Fruit fly (Drosophila melanogaster) whole organism, prepupa: ENCODE results near the gene Pak.

Experiments used
- CG10669 ChIP-seq: fragments of 200-800 bp; sonication (Bioruptor generic); optimal IDR thresholded peaks from 3 replicates; lab custom pipeline; 2018; ENCODE audit warnings: missing biosample characterization, mild to moderate bottlenecking, missing genetic modification characterization, moderate library complexity
- CG11902 ChIP-seq: fragments of 200-800 bp; sonication (Bioruptor generic); optimal IDR thresholded peaks from 3 replicates; lab custom pipeline; 2016; ENCODE audit warnings: missing biosample characterization, missing genetic modification characterization
- CG1621 ChIP-seq: fragments of 200-800 bp; sonication (Bioruptor generic); optimal IDR thresholded peaks from 3 replicates; lab custom pipeline; 2018; ENCODE audit warnings: missing biosample characterization, mild to moderate bottlenecking, missing genetic modification characterization
- CG16779 ChIP-seq: fragments of 200-800 bp; sonication (Bioruptor generic); optimal IDR thresholded peaks from 3 replicates; lab custom pipeline; 2017; ENCODE audit warnings: missing biosample characterization, mild to moderate bottlenecking, missing genetic modification characterization
- CG3032 ChIP-seq: fragments of 200-800 bp; optimal IDR thresholded peaks from 2 replicates; lab custom pipeline; 2019; ENCODE audit warnings: missing biosample characterization, mild to moderate bottlenecking, missing genetic modification characterization, moderate library complexity
- CG31627 ChIP-seq: fragments of 200-800 bp; sonication (Bioruptor generic); optimal IDR thresholded peaks from 3 replicates; lab custom pipeline; 2016; ENCODE audit warnings: missing biosample characterization, missing genetic modification characterization
- CG34406 ChIP-seq: fragments of 200-800 bp; sonication (Bioruptor generic); optimal IDR thresholded peaks from 3 replicates; lab custom pipeline; 2016; ENCODE audit warnings: missing biosample characterization, missing genetic modification characterization
- CG6808 ChIP-seq: fragments of 200-800 bp; sonication (Bioruptor generic); optimal IDR thresholded peaks from 3 replicates; lab custom pipeline; 2017; ENCODE audit warnings: missing biosample characterization, missing genetic modification characterization, mild to moderate bottlenecking, moderate library complexity, missing genetic modification reagents
- CG8119 ChIP-seq: fragments of 200-800 bp; sonication (Bioruptor generic); IDR thresholded peaks from 3 replicates; pipeline ENCODE4 v1.3.6; 2022; ENCODE audit warnings: missing biosample characterization, missing genetic modification characterization
- Eip78C ChIP-seq: fragments of 200-800 bp; sonication (Bioruptor generic); peaks from one replicate; lab custom pipeline; 2016; ENCODE audit warnings: missing biosample characterization, missing genetic modification characterization
- Eip93F ChIP-seq: fragments of 200-800 bp; sonication (Bioruptor generic); optimal IDR thresholded peaks from 2 replicates; lab custom pipeline; 2016; ENCODE audit warnings: missing biosample characterization, mild to moderate bottlenecking, missing genetic modification characterization
- Ets21C ChIP-seq: fragments of 200-800 bp; sonication (Bioruptor generic); optimal IDR thresholded peaks from 3 replicates; lab custom pipeline; 2016; ENCODE audit warnings: missing biosample characterization, missing genetic modification characterization
- Ets96B ChIP-seq: fragments of 200-800 bp; optimal IDR thresholded peaks from 2 replicates; lab custom pipeline; 2019; ENCODE audit warnings: missing biosample characterization, mild to moderate bottlenecking, missing genetic modification characterization, moderate library complexity
- Hr4 ChIP-seq: fragments of 200-800 bp; sonication (Bioruptor generic); optimal IDR thresholded peaks from 3 replicates; lab custom pipeline; 2016; ENCODE audit warnings: missing biosample characterization, missing genetic modification characterization
- Met ChIP-seq: fragments of 200-800 bp; sonication (Bioruptor generic); optimal IDR thresholded peaks from 3 replicates; lab custom pipeline; 2016; ENCODE audit warnings: missing biosample characterization, missing genetic modification characterization
- OdsH ChIP-seq: fragments of 200-800 bp; sonication (Bioruptor generic); optimal IDR thresholded peaks from 3 replicates; lab custom pipeline; 2016; ENCODE audit warnings: missing biosample characterization, missing genetic modification characterization
- Smox ChIP-seq: fragments of 200-800 bp; sonication (Bioruptor generic); optimal IDR thresholded peaks from 3 replicates; lab custom pipeline; 2016; ENCODE audit warnings: missing biosample characterization, missing genetic modification characterization
- Sox102F ChIP-seq: fragments of 200-800 bp; sonication (Bioruptor generic); optimal IDR thresholded peaks from 2 replicates; lab custom pipeline; 2016; ENCODE audit warnings: missing biosample characterization, mild to moderate bottlenecking, missing genetic modification characterization
- Sox14 ChIP-seq: fragments of 200-800 bp; sonication (Bioruptor generic); optimal IDR thresholded peaks from 3 replicates; lab custom pipeline; 2016; ENCODE audit warnings: missing biosample characterization, missing genetic modification characterization
- acj6 ChIP-seq: fragments of 200-800 bp; sonication (Bioruptor generic); optimal IDR thresholded peaks from 3 replicates; lab custom pipeline; 2016; ENCODE audit warnings: missing biosample characterization, missing genetic modification characterization
- cyc ChIP-seq: fragments of 200-800 bp; sonication (Bioruptor generic); optimal IDR thresholded peaks from 3 replicates; lab custom pipeline; 2016; ENCODE audit warnings: missing biosample characterization, missing genetic modification characterization
- eg ChIP-seq: fragments of 200-800 bp; sonication (Bioruptor generic); IDR thresholded peaks from 3 replicates; pipeline ENCODE4 v1.3.6; 2022; ENCODE audit warnings: missing biosample characterization, missing genetic modification characterization
- esn ChIP-seq: fragments of 200-800 bp; sonication (Bioruptor generic); optimal IDR thresholded peaks from 2 replicates; lab custom pipeline; 2016; ENCODE audit warnings: missing biosample characterization, mild to moderate bottlenecking, missing genetic modification characterization, moderate library complexity
- fd59A ChIP-seq: fragments of 200-800 bp; sonication (Bioruptor generic); optimal IDR thresholded peaks from 2 replicates; lab custom pipeline; 2017; ENCODE audit warnings: missing biosample characterization, mild to moderate bottlenecking, missing genetic modification characterization, missing genetic modification reagents
- fd85E ChIP-seq: fragments of 200-800 bp; sonication (Bioruptor generic); optimal IDR thresholded peaks from 3 replicates; lab custom pipeline; 2016; ENCODE audit warnings: missing biosample characterization, missing genetic modification characterization
- fkh ChIP-seq: fragments of 200-800 bp; sonication (Bioruptor generic); optimal IDR thresholded peaks from 3 replicates; lab custom pipeline; 2017; ENCODE audit warnings: missing biosample characterization, mild to moderate bottlenecking, missing genetic modification characterization, moderate library complexity
- net ChIP-seq: fragments of 200-800 bp; sonication (Bioruptor generic); optimal IDR thresholded peaks from 3 replicates; lab custom pipeline; 2016; ENCODE audit warnings: missing biosample characterization, missing genetic modification characterization
- spab ChIP-seq: fragments of 200-800 bp; sonication (Bioruptor generic); optimal IDR thresholded peaks from 2 replicates; lab custom pipeline; 2017; ENCODE audit warnings: missing biosample characterization, mild to moderate bottlenecking, missing genetic modification characterization, missing genetic modification reagents
- ss ChIP-seq, 2 experiments: fragments of 200-800 bp; sonication (Bioruptor generic); optimal IDR thresholded peaks; 2 replicates in 1 of 2; 3 replicates in 1 of 2; lab custom pipeline; 2017 to 2018; ENCODE audit warnings: mild to moderate bottlenecking in 2 of 2, missing biosample characterization in 2 of 2, missing genetic modification characterization in 2 of 2, moderate library complexity in 1 of 2
- topi ChIP-seq: fragments of 200-800 bp; sonication (Bioruptor generic); optimal IDR thresholded peaks from 3 replicates; lab custom pipeline; 2016; ENCODE audit warnings: missing biosample characterization, missing genetic modification characterization
- vri ChIP-seq: fragments of 200-800 bp; sonication (Bioruptor generic); optimal IDR thresholded peaks from 3 replicates; lab custom pipeline; 2016; ENCODE audit warnings: missing biosample characterization, mild to moderate bottlenecking, missing genetic modification characterization

Gene Pak

DNA sequence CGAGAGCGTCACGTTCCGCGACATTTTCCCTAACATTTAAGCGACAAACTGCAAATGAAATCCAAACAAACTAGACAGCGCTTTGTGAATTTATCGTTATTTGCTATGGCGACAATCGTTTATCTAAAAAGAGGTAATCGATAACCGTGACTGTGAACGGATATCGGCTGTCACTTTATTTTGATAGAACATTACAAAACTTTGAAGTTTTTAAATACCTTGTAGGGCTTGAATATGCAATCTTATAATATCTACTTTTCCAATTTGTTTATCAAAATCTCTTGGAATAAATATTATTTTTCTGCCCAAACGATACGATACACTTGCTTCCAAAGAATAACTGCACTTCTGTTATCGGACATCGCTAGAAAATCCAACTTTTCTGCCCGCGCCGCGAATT lies 29.4 kb downstream of the Pak start, which contains the start of the genes CG1024 and TfIIFalpha:
Gene CG1024, minus strand, starts transcription at position 200 of the 400 bp plus-strand sequence.
Gene TfIIFalpha, plus strand, starts transcription at position 339 of the 400 bp plus-strand sequence.
- TF ChIP-seq esn (peak; percentile 41), CG31627 (GFP tag; lab: Kevin White, UChicago) (no peak), fkh (GFP tag; lab: Kevin White, UChicago) (no peak), Sox14 (GFP tag; lab: Kevin White, UChicago) (peak; percentile 10), Ets96B (tag; lab: Kevin White, UChicago) (no peak), Smox (no peak), Hr4 (GFP tag; lab: Kevin White, UChicago) (no peak), cyc (GFP tag; lab: Kevin White, UChicago) (peak; percentile 4), CG16779 (no peak), spab (GFP tag; lab: Kevin White, UChicago) (no peak), CG34406 (GFP tag; lab: Kevin White, UChicago) (no peak), CG3032 (peak; percentile 22)

DNA sequence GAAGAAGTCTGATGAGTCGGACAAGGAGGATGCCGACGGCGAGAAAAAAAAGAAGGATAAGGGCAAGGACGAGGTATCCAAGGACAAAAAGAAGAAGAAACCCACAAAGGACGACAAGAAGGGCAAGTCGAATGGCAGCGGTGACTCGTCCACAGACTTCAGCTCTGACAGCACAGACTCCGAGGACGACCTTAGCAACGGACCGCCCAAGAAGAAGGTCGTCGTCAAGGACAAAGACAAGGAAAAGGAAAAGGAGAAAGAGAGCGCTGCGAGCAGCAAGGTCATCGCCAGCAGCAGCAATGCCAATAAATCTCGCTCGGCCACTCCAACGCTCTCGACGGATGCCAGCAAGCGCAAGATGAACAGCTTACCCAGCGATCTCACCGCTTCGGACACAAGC lies 31.1 kb downstream of the Pak start:
- TF ChIP-seq eg (GFP tag; lab: Robert Waterston, UW) (no peak), Hr4 (GFP tag; lab: Kevin White, UChicago) (no peak), Sox14 (GFP tag; lab: Kevin White, UChicago) (no peak), CG1621 (no peak), fd85E (GFP tag; lab: Kevin White, UChicago) (no peak)

DNA sequence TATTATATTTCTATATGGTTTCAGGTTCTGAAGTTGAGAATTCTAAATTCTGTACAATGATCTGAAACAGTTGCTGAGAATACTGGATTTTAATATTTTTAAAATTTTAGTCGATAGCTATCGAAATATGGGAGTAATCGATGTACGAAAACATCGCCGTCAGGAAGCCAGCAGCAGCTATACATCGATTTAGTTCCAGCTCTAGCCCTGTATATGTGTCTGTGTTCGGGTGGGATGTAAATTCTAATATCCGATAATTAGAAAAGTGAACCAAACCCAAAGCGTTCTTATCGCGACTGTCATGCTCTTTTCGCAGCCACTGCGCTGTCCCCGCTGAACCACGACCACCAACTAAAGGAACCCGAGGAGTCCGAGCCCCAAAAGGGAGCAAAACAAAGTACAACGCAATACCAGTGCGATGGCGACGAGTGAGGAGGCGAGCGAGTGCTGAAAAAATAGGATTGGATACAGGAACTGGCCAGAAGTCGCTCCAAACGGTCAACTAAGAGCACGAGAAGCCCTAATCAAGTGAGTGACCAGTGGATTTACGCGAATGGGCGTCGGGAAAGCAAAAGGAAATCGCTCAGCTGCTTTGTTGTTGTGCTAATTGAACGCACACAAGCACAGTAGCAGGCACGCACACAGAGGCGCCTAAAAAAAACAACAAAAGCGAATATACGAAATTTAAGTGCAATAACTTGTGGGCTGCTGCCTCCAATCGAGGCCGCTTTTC lies 32.2 kb downstream of the Pak start, which contains the start of gene gzl:
Gene gzl, plus strand, starts transcription at position 182 of the 733 bp plus-strand sequence.
- peak; percentile 13 for TF ChIP-seq Sox14 (GFP tag; lab: Kevin White, UChicago)
- TF ChIP-seq esn, result peak; percentile 1
- TF ChIP-seq OdsH (GFP tag; lab: Kevin White, UChicago), result no peak
- peak in 1 of 2 experiments; percentile 46 for TF ChIP-seq ss (GFP tag; optimal IDR thresholded peaks at IDR 0.05; lab: Kevin White, UChicago)

DNA sequence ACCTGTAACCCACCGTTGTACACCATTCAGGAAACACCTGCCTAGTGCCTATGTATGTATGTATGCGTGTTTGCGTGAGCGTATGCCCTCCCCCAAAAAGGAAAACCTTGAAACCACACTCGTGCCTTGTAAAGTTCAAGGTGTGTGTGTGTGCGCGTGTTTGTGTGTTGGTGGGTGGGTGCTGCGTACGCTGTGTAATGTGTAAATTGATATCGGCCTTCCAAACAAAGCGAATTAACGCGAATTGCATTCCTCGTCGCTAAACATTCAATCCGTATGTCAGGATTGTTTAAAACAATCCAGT lies 32.7 kb downstream of the Pak start:
- TF ChIP-seq CG10669 (GFP tag; lab: Kevin White, UChicago), result no peak
- no peak for TF ChIP-seq CG34406 (GFP tag; lab: Kevin White, UChicago)
- TF ChIP-seq vri (GFP tag; lab: Kevin White, UChicago), result no peak
- TF ChIP-seq acj6 (GFP tag; lab: Kevin White, UChicago), result no peak
- TF ChIP-seq Met (GFP tag; lab: Kevin White, UChicago), result no peak
- TF ChIP-seq Ets21C (GFP tag; lab: Kevin White, UChicago), result no peak
- TF ChIP-seq fd59A (GFP tag; lab: Kevin White, UChicago), result no peak
- no peak for TF ChIP-seq CG1621
- no peak for TF ChIP-seq topi (GFP tag; lab: Kevin White, UChicago)
- TF ChIP-seq spab (GFP tag; lab: Kevin White, UChicago), result no peak
- TF ChIP-seq esn, result no peak
- TF ChIP-seq CG8119 (GFP tag; lab: Robert Waterston, UW), result no peak
- no peak for TF ChIP-seq CG11902 (GFP tag; lab: Kevin White, UChicago)
- TF ChIP-seq net (GFP tag; lab: Kevin White, UChicago), result no peak
- TF ChIP-seq CG6808 (GFP tag; lab: Kevin White, UChicago), result no peak
- TF ChIP-seq eg (GFP tag; lab: Robert Waterston, UW), result no peak

DNA sequence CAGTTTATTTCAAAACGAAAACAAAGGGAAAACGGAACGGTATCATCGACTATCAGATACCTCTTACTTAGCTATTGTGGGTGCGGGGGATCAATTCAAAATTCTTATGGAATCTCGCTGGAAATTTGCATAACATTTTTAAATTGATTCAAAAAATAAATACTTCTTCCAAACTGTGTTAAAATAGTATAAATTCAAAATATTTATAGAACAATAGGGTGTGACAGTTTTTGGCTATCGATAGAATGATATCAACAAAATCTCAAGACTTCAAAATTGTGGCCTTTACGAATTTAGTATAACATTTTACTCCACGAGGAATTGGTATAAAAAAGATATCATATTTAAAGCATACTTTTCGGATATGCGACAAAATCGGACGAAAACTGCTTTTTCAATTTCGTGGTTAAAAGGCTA lies 37.7 kb downstream of the Pak start:
- TF ChIP-seq Eip78C (GFP tag; lab: Kevin White, UChicago) (peak; percentile 39), Sox102F (no peak), Eip93F (GFP tag; lab: Kevin White, UChicago) (peak; percentile 7)
